Fruit fly (Drosophila melanogaster): Measurements from ENCODE around the gene Bdbt.

DNA sequence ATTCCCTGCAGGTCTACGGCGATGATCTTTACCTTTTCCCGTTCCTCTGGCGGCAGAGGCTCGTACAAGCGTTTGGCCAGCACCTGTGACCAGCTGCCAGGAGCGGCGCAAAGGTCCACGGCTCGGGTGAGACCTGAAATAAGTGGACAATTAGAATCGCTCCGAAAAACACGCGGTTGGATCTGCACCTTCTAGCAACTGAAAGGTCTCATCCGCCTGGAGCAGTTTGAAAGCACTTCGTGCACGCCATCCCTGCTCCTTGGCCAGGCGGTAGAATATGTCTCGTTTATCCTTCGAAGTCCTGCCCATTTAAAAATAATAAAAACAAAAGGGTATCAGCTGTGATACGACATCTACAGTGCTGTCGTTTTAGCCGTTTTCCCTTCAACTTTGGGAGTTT is 14.9 kb upstream of the Bdbt start, which contains the start of gene Trm7-34:
- TF ChIP-seq Xbp1 (GFP tag; optimal IDR thresholded peaks at IDR 0.05) (no peak), sug (tag; optimal IDR thresholded peaks at IDR 0.05) (no peak), ase (GFP tag; IDR thresholded peaks at IDR 0.05) (no peak), HLHmδ (GFP tag; optimal IDR thresholded peaks at IDR 0.05) (no peak), CHES-1-like (GFP tag; optimal IDR thresholded peaks at IDR 0.05) (no peak), Poxn (GFP tag; IDR thresholded peaks at IDR 0.05) (no peak), pum (GFP tag; optimal IDR thresholded peaks at IDR 0.05) (no peak), CG16779 (GFP tag; IDR thresholded peaks at IDR 0.05) (no peak)
